Fruit fly (Drosophila melanogaster) whole organism, wandering third instar larva: ENCODE results near the gene CG4045.

Source experiments
- Abd-B ChIP-seq: fragments of >200 bp; optimal IDR thresholded peaks from 2 replicates; lab custom pipeline; 2017; ENCODE audit warnings: missing biosample characterization, missing genetic modification characterization
- CG32264 ChIP-seq: fragments of 200-800 bp; sonication (Bioruptor generic); optimal IDR thresholded peaks from 2 replicates; lab custom pipeline; 2016; ENCODE audit warnings: missing biosample characterization, missing genetic modification characterization
- CG9705 ChIP-seq: fragments of 200-800 bp; sonication (Bioruptor generic); optimal IDR thresholded peaks from 2 replicates; lab custom pipeline; 2018; ENCODE audit warnings: missing biosample characterization, mild to moderate bottlenecking, missing genetic modification characterization
- CrebA ChIP-seq: fragments of 200-800 bp; sonication (Bioruptor generic); optimal IDR thresholded peaks from 2 replicates; lab custom pipeline; 2016; ENCODE audit warnings: missing biosample characterization, mild to moderate bottlenecking, missing genetic modification characterization, borderline replicate concordance
- Dfd ChIP-seq: fragments of >200 bp; optimal IDR thresholded peaks from 2 replicates; lab custom pipeline; 2017; ENCODE audit warnings: missing biosample characterization, missing genetic modification characterization
- Dif ChIP-seq: fragments of 200-275, 200-300 bp; sonication (Bioruptor generic); optimal IDR thresholded peaks from 2 replicates; lab custom pipeline; 2018; ENCODE audit warnings: missing biosample characterization, missing genetic modification characterization; ENCODE audit not compliant: partially characterized antibody
- GATAd ChIP-seq: sonication (Bioruptor generic); optimal IDR thresholded peaks from 2 replicates; lab custom pipeline; 2016; ENCODE audit warnings: missing biosample characterization, missing genetic modification characterization
- Hnf4 ChIP-seq: fragments of 200-800 bp; sonication (Bioruptor generic); optimal IDR thresholded peaks from 2 replicates; lab custom pipeline; 2016; ENCODE audit warnings: missing biosample characterization, mild to moderate bottlenecking, missing genetic modification characterization
- Hr78 ChIP-seq: fragments of >200 bp; optimal IDR thresholded peaks from 2 replicates; lab custom pipeline; 2017; ENCODE audit warnings: missing biosample characterization, missing genetic modification characterization
- Hr83 ChIP-seq: fragments of 200-300 bp; sonication (Bioruptor generic); optimal IDR thresholded peaks from 2 replicates; lab custom pipeline; 2016; ENCODE audit warnings: missing biosample characterization, mild to moderate bottlenecking, missing genetic modification characterization, moderate library complexity; ENCODE audit not compliant: poor library complexity, severe bottlenecking
- Jra ChIP-seq: sonication (Bioruptor generic); optimal IDR thresholded peaks from 2 replicates; lab custom pipeline; 2016; ENCODE audit warnings: missing biosample characterization, missing genetic modification characterization
- Myc ChIP-seq: fragments of >200 bp; optimal IDR thresholded peaks from 2 replicates; lab custom pipeline; 2017
- N ChIP-seq: fragments of >200 bp; optimal IDR thresholded peaks from 2 replicates; lab custom pipeline; 2018; ENCODE audit warnings: missing biosample characterization, missing external identifiers, missing genetic modification characterization
- OdsH ChIP-seq: fragments of 200-800 bp; sonication (Bioruptor generic); optimal IDR thresholded peaks from 2 replicates; lab custom pipeline; 2016; ENCODE audit warnings: missing biosample characterization, mild to moderate bottlenecking, missing genetic modification characterization
- Rel ChIP-seq, 2 experiments: fragments of 200-800 bp; sonication (Bioruptor generic) in 1 of 2; optimal IDR thresholded peaks; 2 replicates in 1 of 2; 3 replicates in 1 of 2; lab custom pipeline; 2016 to 2019; ENCODE audit warnings: mild to moderate bottlenecking in 2 of 2, missing biosample characterization in 2 of 2, missing genetic modification characterization in 2 of 2, moderate library complexity in 1 of 2
- Vsx2 ChIP-seq: fragments of 200-300, 225-300 bp; sonication (Bioruptor generic); optimal IDR thresholded peaks from 2 replicates; lab custom pipeline; 2018; ENCODE audit warnings: missing biosample characterization, missing genetic modification characterization; ENCODE audit not compliant: partially characterized antibody
- br ChIP-seq: fragments of 200-800 bp; sonication (Bioruptor generic); optimal IDR thresholded peaks from 2 replicates; lab custom pipeline; 2016; ENCODE audit warnings: missing biosample characterization, missing genetic modification characterization
- brk ChIP-seq: fragments of 200-800 bp; sonication (Bioruptor generic); optimal IDR thresholded peaks from 2 replicates; lab custom pipeline; 2016; ENCODE audit warnings: missing biosample characterization, mild to moderate bottlenecking, missing genetic modification characterization
- dl ChIP-seq, 2 experiments: fragments of 175-275, 200-275 bp in 1 of 2; fragments of 200-275 bp in 1 of 2; sonication (Bioruptor generic); optimal IDR thresholded peaks; lab custom pipeline; 2018; ENCODE audit warnings: mild to moderate bottlenecking in 2 of 2, missing biosample characterization in 2 of 2, missing genetic modification characterization in 2 of 2, moderate library complexity in 2 of 2; ENCODE audit not compliant: partially characterized antibody in 2 of 2, insufficient read depth in 1 of 2
- dmrt93B ChIP-seq: fragments of 200-800 bp; sonication (Bioruptor generic); optimal IDR thresholded peaks from 2 replicates; lab custom pipeline; 2018; ENCODE audit warnings: missing biosample characterization, mild to moderate bottlenecking, missing genetic modification characterization
- dsf ChIP-seq: sonication (Bioruptor generic); optimal IDR thresholded peaks from 2 replicates; lab custom pipeline; 2016; ENCODE audit warnings: missing biosample characterization, missing genetic modification characterization, borderline replicate concordance
- ey ChIP-seq: fragments of 200-800 bp; sonication (Bioruptor generic); optimal IDR thresholded peaks from 2 replicates; lab custom pipeline; 2016; ENCODE audit warnings: missing biosample characterization, missing genetic modification characterization
- fru ChIP-seq: fragments of 200-800 bp; sonication (Bioruptor generic); optimal IDR thresholded peaks from 3 replicates; lab custom pipeline; 2016; ENCODE audit warnings: missing biosample characterization, mild to moderate bottlenecking, missing genetic modification characterization
- h ChIP-seq: fragments of 200-800 bp; sonication (Bioruptor generic); optimal IDR thresholded peaks from 3 replicates; lab custom pipeline; 2016; ENCODE audit warnings: missing biosample characterization, mild to moderate bottlenecking, missing genetic modification characterization
- jim ChIP-seq: fragments of 175-275, 200-325 bp; sonication (Bioruptor generic); optimal IDR thresholded peaks from 2 replicates; lab custom pipeline; 2016; ENCODE audit warnings: missing biosample characterization, mild to moderate bottlenecking, missing genetic modification characterization
- pan ChIP-seq: fragments of >200 bp; optimal IDR thresholded peaks from 2 replicates; lab custom pipeline; 2017
- psq ChIP-seq: fragments of 200-800 bp; sonication (Bioruptor generic); optimal IDR thresholded peaks from 3 replicates; lab custom pipeline; 2017; ENCODE audit warnings: missing biosample characterization, mild to moderate bottlenecking, missing genetic modification characterization, moderate library complexity
- rgr ChIP-seq: fragments of 200-800 bp; sonication (Bioruptor generic); optimal IDR thresholded peaks from 3 replicates; lab custom pipeline; 2016; ENCODE audit warnings: missing biosample characterization, mild to moderate bottlenecking, missing genetic modification characterization
- sv ChIP-seq: fragments of 200-800 bp; sonication (Bioruptor generic); optimal IDR thresholded peaks from 3 replicates; lab custom pipeline; 2016; ENCODE audit warnings: missing biosample characterization, missing genetic modification characterization
- tai ChIP-seq: sonication (Bioruptor generic); optimal IDR thresholded peaks from 2 replicates; lab custom pipeline; 2016; ENCODE audit warnings: missing biosample characterization, missing genetic modification characterization
- usp ChIP-seq: fragments of >200 bp; optimal IDR thresholded peaks from 2 replicates; lab custom pipeline; 2017; ENCODE audit warnings: missing biosample characterization, missing genetic modification characterization

CG4045 gene

DNA sequence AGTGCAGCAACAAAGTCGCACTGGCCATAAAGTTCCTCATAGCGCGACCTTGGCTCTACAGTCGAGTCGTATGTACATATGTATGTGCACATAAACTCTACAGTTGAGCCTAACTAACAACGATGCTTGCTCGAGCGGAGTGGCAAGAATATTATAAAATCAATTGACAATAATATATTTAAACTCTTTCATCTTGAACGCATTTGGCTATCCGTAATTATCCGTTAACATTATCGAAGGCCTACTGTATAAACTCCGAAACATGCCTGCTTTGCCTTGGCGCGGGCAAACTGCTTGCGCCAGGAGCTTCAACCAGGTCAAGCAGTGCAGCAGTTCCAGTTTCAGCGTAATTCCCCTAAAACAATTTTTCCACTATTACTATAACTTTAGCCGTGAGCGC, 32.9 kb upstream of the CG4045 start:
- no peak for TF ChIP-seq Vsx2
- TF ChIP-seq CrebA (GFP tag; lab: Kevin White, UChicago): no peak
- TF ChIP-seq tai (GFP tag; lab: Kevin White, UChicago): no peak
- TF ChIP-seq Abd-B (GFP tag; lab: Kevin White, UChicago): no peak
- no peak for TF ChIP-seq ey (GFP tag; lab: Kevin White, UChicago)
- no peak for TF ChIP-seq brk (GFP tag; lab: Kevin White, UChicago)
- TF ChIP-seq Myc (lab: Kevin White, UChicago): no peak
- no peak for TF ChIP-seq pan (lab: Kevin White, UChicago)
- no peak for TF ChIP-seq CG32264 (GFP tag; lab: Kevin White, UChicago)
- TF ChIP-seq CG9705 (GFP tag; lab: Kevin White, UChicago): no peak
- no peak for TF ChIP-seq GATAd (GFP tag; lab: Kevin White, UChicago)
- no peak for TF ChIP-seq sv
- TF ChIP-seq N (GFP tag; lab: Kevin White, UChicago): no peak
- no peak for TF ChIP-seq OdsH (GFP tag; lab: Kevin White, UChicago)
- no peak for TF ChIP-seq dl (GFP tag; optimal IDR thresholded peaks at IDR 0.05; lab: Kevin White, UChicago; ENCODE audit: insufficient read depth in 1 of 2, partially characterized antibody in 2 of 2)

- TF ChIP-seq usp (GFP tag; lab: Kevin White, UChicago) (no peak), dmrt93B (no peak)
- TF ChIP-seq, all 38 proteins: peak for 0
Measured at dm6 chrX:2107782-2108409, 32.2 kb upstream of the CG4045 start.

dm6 chrX:2106367-2106766, 30.7 kb upstream of the CG4045 start:
- no peak for TF ChIP-seq h (GFP tag; lab: Kevin White, UChicago)
- TF ChIP-seq psq (GFP tag; lab: Kevin White, UChicago): no peak
- TF ChIP-seq ey (GFP tag; lab: Kevin White, UChicago): no peak
- no peak for TF ChIP-seq Hnf4 (GFP tag; lab: Kevin White, UChicago)
- TF ChIP-seq dl (GFP tag; optimal IDR thresholded peaks at IDR 0.05; lab: Kevin White, UChicago; ENCODE audit: insufficient read depth in 1 of 2, partially characterized antibody in 2 of 2): no peak
- no peak for TF ChIP-seq Hr83 (GFP tag; lab: Kevin White, UChicago)
- TF ChIP-seq rgr (GFP tag; lab: Kevin White, UChicago): no peak
- no peak for TF ChIP-seq Rel (GFP tag; optimal IDR thresholded peaks at IDR 0.05; lab: Kevin White, UChicago)
- no peak for TF ChIP-seq Rel (tag; optimal IDR thresholded peaks at IDR 0.05; lab: Kevin White, UChicago)
- no peak for TF ChIP-seq br (GFP tag; lab: Kevin White, UChicago)
- TF ChIP-seq brk (GFP tag; lab: Kevin White, UChicago): no peak
- no peak for TF ChIP-seq CG32264 (GFP tag; lab: Kevin White, UChicago)
- no peak for TF ChIP-seq usp (GFP tag; lab: Kevin White, UChicago)
- no peak for TF ChIP-seq Vsx2

DNA sequence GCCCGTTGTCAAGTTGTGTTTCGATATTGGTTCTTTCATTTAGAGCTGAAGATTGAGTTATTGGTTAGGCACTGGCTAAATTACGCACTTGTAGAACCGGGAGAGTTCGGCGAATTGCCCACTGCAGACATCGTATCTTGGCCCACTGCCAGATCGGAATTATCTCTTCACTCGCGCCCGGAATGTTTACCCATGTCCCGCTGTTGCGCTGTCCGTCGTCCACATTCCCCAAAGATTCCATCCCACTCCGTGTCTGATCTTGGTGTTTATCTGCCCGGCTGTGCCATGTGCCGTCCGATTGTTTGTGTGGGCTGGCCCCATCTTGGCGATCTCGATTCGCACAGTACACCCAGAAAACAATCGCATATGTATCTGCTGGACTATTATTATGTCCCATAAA, 28.7 kb upstream of the CG4045 start:
- TF ChIP-seq CG32264 (GFP tag; lab: Kevin White, UChicago): no peak
- no peak for TF ChIP-seq pan (lab: Kevin White, UChicago)

dm6 chrX:2103859-2104258, 28.2 kb upstream of the CG4045 start:
- TF ChIP-seq CG32264 (GFP tag; lab: Kevin White, UChicago): no peak
- TF ChIP-seq Hr78: no peak
- no peak for TF ChIP-seq fru (GFP tag; lab: Kevin White, UChicago)
- no peak for TF ChIP-seq CG9705 (GFP tag; lab: Kevin White, UChicago)
- TF ChIP-seq Abd-B (GFP tag; lab: Kevin White, UChicago): no peak
- TF ChIP-seq Jra: no peak
- no peak for TF ChIP-seq rgr (GFP tag; lab: Kevin White, UChicago)

- TF ChIP-seq Dif (GFP tag; lab: Kevin White, UChicago) (no peak), Vsx2 (no peak), dsf (GFP tag; lab: Kevin White, UChicago) (no peak), Jra (no peak), usp (GFP tag; lab: Kevin White, UChicago) (no peak), CG32264 (GFP tag; lab: Kevin White, UChicago) (no peak), tai (GFP tag; lab: Kevin White, UChicago) (no peak), Dfd (no peak), N (GFP tag; lab: Kevin White, UChicago) (no peak), pan (lab: Kevin White, UChicago) (no peak), Rel (GFP tag; optimal IDR thresholded peaks at IDR 0.05; lab: Kevin White, UChicago) (no peak), Rel (tag; optimal IDR thresholded peaks at IDR 0.05; lab: Kevin White, UChicago) (no peak), Hr83 (GFP tag; lab: Kevin White, UChicago) (no peak), Hr78 (no peak), jim (GFP tag; lab: Kevin White, UChicago) (no peak), rgr (GFP tag; lab: Kevin White, UChicago) (no peak), Myc (lab: Kevin White, UChicago) (no peak), CrebA (GFP tag; lab: Kevin White, UChicago) (no peak), ey (GFP tag; lab: Kevin White, UChicago) (no peak)
Measured at dm6 chrX:2098267-2098666, 22.6 kb upstream of the CG4045 start.
